Fruit fly (Drosophila melanogaster) S2 (cell line): ENCODE results near the gene CG12379.

Experiments used
- CG8478 ChIP-seq: fragments of >200 bp; optimal IDR thresholded peaks from 2 replicates; lab custom pipeline; 2018
- CTCF ChIP-seq, 2 experiments: fragments of >200 bp; optimal IDR thresholded peaks; 2 replicates each; lab custom pipeline; 2018

DNA sequence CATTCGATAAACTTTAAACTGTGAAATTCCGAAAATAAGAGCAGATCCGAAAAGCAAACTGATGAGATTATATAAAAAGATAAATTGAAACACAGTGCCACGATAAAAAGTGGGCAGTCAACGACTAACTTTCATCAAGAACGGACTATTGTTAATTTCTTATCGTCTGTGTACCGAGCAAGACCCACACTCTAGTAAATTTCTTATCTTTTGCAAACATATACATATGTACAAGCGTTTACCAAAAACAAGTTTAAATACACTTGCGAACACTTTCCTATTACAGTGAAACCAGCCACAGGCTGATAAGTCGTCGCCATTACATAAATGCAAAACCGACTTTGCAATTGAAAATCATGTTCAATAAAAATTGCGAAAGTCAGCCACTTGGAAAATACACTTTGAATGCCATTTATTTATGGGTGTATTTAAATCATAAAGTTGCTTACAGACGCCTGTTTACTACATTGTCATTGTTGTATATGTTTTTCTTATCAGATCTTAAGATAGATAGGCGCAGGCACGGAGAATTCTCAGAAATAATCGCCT, 25.0 kb upstream of the CG12379 start:
- TF ChIP-seq CG8478 (no peak), CTCF (optimal IDR thresholded peaks at IDR 0.05; lab: Kevin White, UChicago) (no peak)
